Worm (Caenorhabditis elegans): ENCODE results near the gene C08F8.3.
"Not testable (repeated sequence)": the region's sequence is repeated elsewhere in the genome, so short reads cannot be mapped to it uniquely, and the experiment has no call there.

DNA sequence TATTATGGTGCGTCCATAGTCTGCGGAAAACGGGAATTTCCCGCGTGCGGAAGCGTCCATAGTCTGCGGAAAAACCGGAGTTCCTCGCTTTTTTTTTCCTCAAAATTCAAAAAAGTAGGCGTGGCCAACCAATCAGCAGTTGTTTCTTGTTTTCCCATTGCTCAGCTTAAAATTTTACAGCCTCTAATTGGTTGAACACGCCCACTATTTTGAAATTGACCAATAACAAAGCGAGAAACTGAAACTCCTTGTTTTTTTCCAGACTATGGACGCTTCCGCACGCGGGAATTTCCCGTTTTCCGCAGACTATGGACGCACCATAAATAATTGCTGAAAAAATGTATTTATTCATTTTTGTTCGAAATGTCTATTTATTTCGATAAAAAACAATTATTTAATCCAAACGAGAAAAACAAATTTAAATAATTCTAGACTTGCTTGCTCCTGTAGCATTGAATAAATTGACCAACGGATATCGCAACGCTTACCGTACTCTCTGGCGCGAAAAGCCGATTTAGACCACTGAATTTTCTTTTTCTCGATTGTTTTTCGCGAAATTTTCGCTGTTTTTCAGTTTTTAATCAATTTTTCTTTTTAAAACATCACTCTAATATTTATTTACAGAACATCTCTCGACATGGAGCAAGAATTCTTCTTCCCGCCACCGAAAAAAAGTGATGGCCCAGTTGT is at the start of gene C08F8.3:
- not testable (repeated sequence) for TF ChIP-seq nhr-237 (tag; optimal IDR thresholded peaks at IDR 0.05); ama-1 (optimal IDR thresholded peaks at IDR 0.05); egl-27 (tag; optimal IDR thresholded peaks at IDR 0.05); nhr-11 (tag; optimal IDR thresholded peaks at IDR 0.05); dmd-4 (tag; optimal IDR thresholded peaks at IDR 0.05); ceh-82 (tag; optimal IDR thresholded peaks at IDR 0.05); nhr-12 (tag; optimal IDR thresholded peaks at IDR 0.05); nhr-25 (tag; optimal IDR thresholded peaks at IDR 0.05); alr-1 (tag; optimal IDR thresholded peaks at IDR 0.05); nhr-77 (tag; optimal IDR thresholded peaks at IDR 0.05)

All from whole organism, L2 larva.